Worm (Caenorhabditis elegans) whole organism, young adult: ENCODE data around the gene srab-17.

Experiments used
- F22D6.2 ChIP-seq: sonication (generic microtip); optimal IDR thresholded peaks from 2 replicates; lab custom pipeline; 2016; ENCODE audit warnings: mild to moderate bottlenecking, missing genetic modification characterization, missing compliant biosample characterization
- F23B12.7 ChIP-seq: sonication (generic microtip); optimal IDR thresholded peaks from 2 replicates; lab custom pipeline; 2017; ENCODE audit warnings: missing genetic modification characterization, mild to moderate bottlenecking, missing compliant biosample characterization, antibody characterized with exemption, moderate library complexity; ENCODE audit not compliant: insufficient read depth
- F49E8.2 ChIP-seq: sonication (generic microtip); optimal IDR thresholded peaks from 3 replicates; lab custom pipeline; 2017; ENCODE audit warnings: missing genetic modification characterization, mild to moderate bottlenecking, missing compliant biosample characterization, antibody characterized with exemption, moderate library complexity; ENCODE audit not compliant: insufficient read depth
- F57A8.1 ChIP-seq: fragments of 200-800 bp; sonication (Bioruptor generic); optimal IDR thresholded peaks from 2 replicates; lab custom pipeline; 2018; ENCODE audit warnings: mild to moderate bottlenecking, missing genetic modification characterization, moderate library complexity, missing compliant biosample characterization
- K12H6.12 ChIP-seq: fragments of 200-800 bp; sonication (Bioruptor generic); optimal IDR thresholded peaks from 2 replicates; lab custom pipeline; 2018; ENCODE audit warnings: mild to moderate bottlenecking, missing genetic modification characterization, missing compliant biosample characterization
- Y67H2A.10 ChIP-seq: fragments of 200-800 bp; sonication (Bioruptor generic); conservative IDR thresholded peaks from 2 replicates; pipeline ENCODE4 v1.3.6; 2022; ENCODE audit warnings: missing genetic modification reagents, missing genetic modification characterization, missing compliant biosample characterization
- Y79H2A.3 ChIP-seq: fragments of 200-800 bp; sonication (Bioruptor generic); conservative IDR thresholded peaks from 2 replicates; pipeline ENCODE4 v1.3.6; 2022; ENCODE audit warnings: missing genetic modification reagents, missing genetic modification characterization, missing compliant biosample characterization
- ZK185.1 ChIP-seq: sonication (generic microtip); optimal IDR thresholded peaks from 2 replicates; lab custom pipeline; 2016; ENCODE audit warnings: mild to moderate bottlenecking, missing genetic modification characterization, missing compliant biosample characterization; ENCODE audit not compliant: poor library complexity, severe bottlenecking
- ama-1 ChIP-seq, 3 experiments: fragments of 150-350 bp in 1 of 3; sonication (generic microtip) in 2 of 3; optimal IDR thresholded peaks; 2 replicates each; lab custom pipeline; 2014 to 2018; ENCODE audit warnings: missing biosample characterization in 2 of 3, missing genetic modification characterization in 2 of 3, missing genetic modification reagents in 2 of 3
- cebp-1 ChIP-seq, 2 experiments: fragments of 200-800 bp in 1 of 2; sonication (Bioruptor generic) in 1 of 2; sonication (generic microtip) in 1 of 2; IDR thresholded peaks in 1 of 2; optimal IDR thresholded peaks in 1 of 2; 2 replicates each; pipeline versions ENCODE4 v1.3.6 to Lab custom; 2017 to 2022; ENCODE audit warnings: missing compliant biosample characterization in 2 of 2, missing genetic modification characterization in 2 of 2, mild to moderate bottlenecking in 1 of 2, missing genetic modification reagents in 1 of 2, moderate library complexity in 1 of 2
- ceh-58 ChIP-seq: fragments of 200-800 bp; sonication (Bioruptor generic); IDR thresholded peaks from 2 replicates; pipeline ENCODE4 v1.3.6; 2022; ENCODE audit warnings: missing genetic modification characterization, missing compliant biosample characterization
- ceh-79 ChIP-seq: sonication (generic microtip); optimal IDR thresholded peaks from 2 replicates; lab custom pipeline; 2017; ENCODE audit warnings: mild to moderate bottlenecking, missing genetic modification characterization, missing compliant biosample characterization
- dox-1 ChIP-seq: fragments of 200-800 bp; sonication (Bioruptor generic); IDR thresholded peaks from 2 replicates; pipeline ENCODE4 v1.3.6; 2022; ENCODE audit warnings: missing genetic modification reagents, missing genetic modification characterization, missing compliant biosample characterization
- dpff-1 ChIP-seq: sonication (generic microtip); optimal IDR thresholded peaks from 2 replicates; lab custom pipeline; 2017; ENCODE audit warnings: mild to moderate bottlenecking, missing genetic modification characterization, missing compliant biosample characterization
- ekl-4 ChIP-seq: fragments of 200-800 bp; sonication (Bioruptor generic); IDR thresholded peaks from 2 replicates; pipeline ENCODE4 v1.3.6; 2022; ENCODE audit warnings: missing genetic modification reagents, missing genetic modification characterization, missing compliant biosample characterization
- hrde-1 ChIP-seq: sonication (generic microtip); optimal IDR thresholded peaks from 2 replicates; lab custom pipeline; 2016; ENCODE audit warnings: missing genetic modification characterization, mild to moderate bottlenecking, missing compliant biosample characterization, moderate library complexity, missing genotype, missing genetic modification reagents, borderline replicate concordance
- lag-1 ChIP-seq: fragments of 200-800 bp; sonication (Bioruptor generic); IDR thresholded peaks from 2 replicates; pipeline ENCODE4 v1.3.6; 2022; ENCODE audit warnings: missing genetic modification reagents, missing genetic modification characterization, missing compliant biosample characterization
- let-526 ChIP-seq: fragments of 200-800 bp; sonication (Bioruptor generic); IDR thresholded peaks from 2 replicates; pipeline ENCODE4 v1.3.6; 2022; ENCODE audit warnings: missing genetic modification reagents, missing genetic modification characterization, missing compliant biosample characterization
- lin-35 ChIP-seq, 3 experiments: fragments of 150-350 bp in 2 of 3; sonication (generic microtip) in 1 of 3; optimal IDR thresholded peaks; 2 replicates each; lab custom pipeline; 2014 to 2018; ENCODE audit warnings: missing biosample characterization in 3 of 3, missing genetic modification characterization in 3 of 3, missing genetic modification reagents in 3 of 3
- lir-1 ChIP-seq: fragments of 200-800 bp; sonication (Bioruptor generic); conservative IDR thresholded peaks from 2 replicates; pipeline ENCODE4 v1.3.6; 2022; ENCODE audit warnings: missing genetic modification reagents, missing genetic modification characterization, missing compliant biosample characterization
- madf-8 ChIP-seq: fragments of 200-800 bp; sonication (Bioruptor generic); conservative IDR thresholded peaks from 2 replicates; pipeline ENCODE4 v1.3.6; 2022; ENCODE audit warnings: missing genetic modification reagents, missing genetic modification characterization, missing compliant biosample characterization
- nfyb-1 ChIP-seq: fragments of 200-800 bp; sonication (Bioruptor generic); IDR thresholded peaks from 2 replicates; pipeline ENCODE4 v1.3.6; 2022; ENCODE audit warnings: missing genetic modification reagents, missing genetic modification characterization, missing compliant biosample characterization
- nhr-179 ChIP-seq: sonication (generic microtip); optimal IDR thresholded peaks from 2 replicates; lab custom pipeline; 2016; ENCODE audit warnings: mild to moderate bottlenecking, missing genetic modification characterization, missing compliant biosample characterization
- sdz-38 ChIP-seq: sonication (generic microtip); optimal IDR thresholded peaks from 2 replicates; lab custom pipeline; 2016; ENCODE audit warnings: missing genotype, missing genetic modification characterization, missing compliant biosample characterization
- snpc-1.1 ChIP-seq: sonication (generic microtip); optimal IDR thresholded peaks from 2 replicates; lab custom pipeline; 2017; ENCODE audit warnings: missing genetic modification characterization, mild to moderate bottlenecking, missing compliant biosample characterization, antibody characterized with exemption, moderate library complexity, missing genotype, missing genetic modification reagents; ENCODE audit not compliant: insufficient read depth
- tbp1 ChIP-seq: fragments of 200-800 bp; sonication (Bioruptor generic); optimal IDR thresholded peaks from 2 replicates; lab custom pipeline; 2018; ENCODE audit warnings: mild to moderate bottlenecking, missing genetic modification characterization, missing compliant biosample characterization
- unc-62 ChIP-seq: fragments of 150-350 bp; optimal IDR thresholded peaks from 2 replicates; lab custom pipeline; 2014; ENCODE audit warnings: missing biosample characterization, missing genetic modification reagents, missing genetic modification characterization
- xnd-1 ChIP-seq: sonication (generic microtip); optimal IDR thresholded peaks from 2 replicates; lab custom pipeline; 2016; ENCODE audit warnings: missing genotype, missing genetic modification reagents, missing genetic modification characterization, missing compliant biosample characterization
- ztf-28 ChIP-seq: fragments of 200-800 bp; sonication (Bioruptor generic); IDR thresholded peaks from 2 replicates; pipeline ENCODE4 v1.3.6; 2022; ENCODE audit warnings: missing genetic modification reagents, missing genetic modification characterization, missing compliant biosample characterization
- ztf-3 ChIP-seq: fragments of 200-800 bp; sonication (Bioruptor generic); optimal IDR thresholded peaks from 2 replicates; lab custom pipeline; 2018; ENCODE audit warnings: mild to moderate bottlenecking, missing genetic modification characterization, missing compliant biosample characterization

Gene srab-17

DNA sequence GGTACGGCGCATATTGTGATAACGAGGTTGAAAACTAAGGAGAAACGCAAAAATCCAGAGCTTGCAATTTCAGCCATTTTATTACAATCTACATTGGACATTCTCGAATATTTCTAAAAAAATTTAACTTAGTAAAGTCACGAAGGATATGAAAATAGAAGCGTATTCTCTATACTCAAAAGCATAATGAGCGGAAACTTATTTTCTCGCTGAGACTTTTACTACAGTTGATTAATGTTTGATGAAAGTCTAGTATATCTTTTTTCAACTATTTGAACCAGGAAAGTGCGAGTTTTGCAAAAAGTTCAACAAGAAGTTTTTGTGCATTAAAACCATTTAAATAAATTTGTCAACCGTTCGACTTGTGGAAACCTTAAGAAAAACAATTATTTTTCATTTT lies 3.1 kb upstream of the srab-17 start, which contains the start of gene srab-18:
TSS of gene srab-18 (minus strand) at position 101 of the 400 bp plus-strand sequence.
- TF ChIP-seq ekl-4 (GFP tag; lab: Robert Waterston, UW) (no peak), xnd-1 (tag; lab: Kevin White, UChicago) (no peak), lir-1 (GFP tag; lab: Robert Waterston, UW) (no peak), dpff-1 (tag; lab: Kevin White, UChicago) (no peak), F57A8.1 (GFP tag; lab: Kevin White, UChicago) (no peak), hrde-1 (tag; lab: Kevin White, UChicago) (no peak), nhr-179 (tag; lab: Kevin White, UChicago) (no peak), nfyb-1 (GFP tag; lab: Robert Waterston, UW) (no peak), sdz-38 (no peak), let-526 (no peak), lin-35 (GFP tag; optimal IDR thresholded peaks at IDR 0.05; lab: Kevin White, UChicago) (no peak), F22D6.2 (tag; lab: Kevin White, UChicago) (no peak), ama-1 (optimal IDR thresholded peaks at IDR 0.05; lab: Kevin White, UChicago) (no peak), ama-1 (GFP tag; optimal IDR thresholded peaks at IDR 0.05; lab: Kevin White, UChicago) (no peak), tbp1 (GFP tag; lab: Kevin White, UChicago) (no peak), Y79H2A.3 (GFP tag; lab: Robert Waterston, UW) (no peak), ztf-28 (no peak), ZK185.1 (tag; lab: Kevin White, UChicago) (no peak), cebp-1 (GFP tag; IDR thresholded peaks at IDR 0.05; lab: Robert Waterston, UW) (no peak), cebp-1 (tag; optimal IDR thresholded peaks at IDR 0.05; lab: Kevin White, UChicago) (no peak)

ce11 chrV:9860337-9860736 lies 7.9 kb downstream of the srab-17 start:
- TF ChIP-seq ceh-58 (no peak), nfyb-1 (GFP tag; lab: Robert Waterston, UW) (peak; percentile 92)

DNA sequence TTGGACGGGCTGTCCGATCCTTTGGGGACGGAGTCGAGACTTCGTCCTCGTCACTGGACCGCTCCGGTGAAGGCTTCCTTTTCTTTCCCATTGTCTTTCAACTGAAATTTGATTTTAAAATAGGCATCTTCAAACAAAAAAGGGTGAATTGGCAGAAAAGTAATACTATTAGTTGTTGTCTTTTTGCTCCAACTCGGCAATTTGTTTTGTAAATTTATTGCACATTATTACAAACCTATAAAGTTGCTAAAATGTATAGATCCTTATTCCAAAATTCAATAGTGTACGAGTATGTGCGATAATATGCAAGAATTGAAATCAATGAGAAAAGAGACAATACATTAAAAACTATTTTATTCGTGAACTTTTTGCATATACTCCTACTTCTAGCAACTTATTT lies 8.3 kb downstream of the srab-17 start, which contains the start of gene lsy-12:
TSS of gene lsy-12 (minus strand) at position 101 of the 400 bp plus-strand sequence.
- TF ChIP-seq F49E8.2 (no peak), dox-1 (GFP tag; lab: Robert Waterston, UW) (no peak), Y67H2A.10 (GFP tag; lab: Robert Waterston, UW) (no peak), ztf-3 (no peak), K12H6.12 (tag; lab: Kevin White, UChicago) (no peak), unc-62 (GFP tag; lab: Kevin White, UChicago) (no peak)

- TF ChIP-seq madf-8 (GFP tag; lab: Robert Waterston, UW) (no peak), ztf-3 (no peak), F23B12.7 (no peak), snpc-1.1 (tag; lab: Kevin White, UChicago) (no peak), ceh-79 (tag; lab: Kevin White, UChicago) (no peak), lag-1 (GFP tag; lab: Robert Waterston, UW) (no peak)
These were observed 11.2 kb downstream of the srab-17 start for ce11 chrV:9856978-9857377.
